Worm (Caenorhabditis elegans) whole organism, L1 larva: ENCODE data around the gene sym-2.

Experiments
- aha-1 ChIP-seq: fragments of 150-350 bp; optimal IDR thresholded peaks from 2 replicates; lab custom pipeline; 2014; ENCODE audit warnings: missing biosample characterization, missing genetic modification characterization
- aly-2 ChIP-seq: fragments of 150-350 bp; optimal IDR thresholded peaks from 2 replicates; lab custom pipeline; 2014; ENCODE audit warnings: missing biosample characterization, missing genetic modification characterization
- blmp-1 ChIP-seq: fragments of 150-350 bp; optimal IDR thresholded peaks from 2 replicates; lab custom pipeline; 2014; ENCODE audit warnings: missing biosample characterization, missing genetic modification characterization
- ceh-82 ChIP-seq, 3 experiments: fragments of 150-350 bp in 1 of 3; sonication (generic microtip) in 2 of 3; optimal IDR thresholded peaks; 2 replicates each; lab custom pipeline; 2014 to 2017; ENCODE audit warnings: missing biosample characterization in 3 of 3, missing genetic modification characterization in 3 of 3
- ceh-88 ChIP-seq: fragments of 200-800 bp; sonication (Bioruptor generic); IDR thresholded peaks from 2 replicates; pipeline ENCODE4 v1.3.6; 2022; ENCODE audit warnings: missing genetic modification characterization, missing compliant biosample characterization
- ces-1 ChIP-seq: fragments of 150-350 bp; optimal IDR thresholded peaks from 2 replicates; lab custom pipeline; 2014; ENCODE audit warnings: missing biosample characterization, missing genetic modification reagents, missing genetic modification characterization
- dsc-1 ChIP-seq: sonication (generic microtip); optimal IDR thresholded peaks from 2 replicates; lab custom pipeline; 2016; ENCODE audit warnings: mild to moderate bottlenecking, missing genetic modification characterization, missing compliant biosample characterization
- efl-1 ChIP-seq, 4 experiments: fragments of 150-350 bp; optimal IDR thresholded peaks in 3 of 4; peaks in 1 of 4; 1 replicate in 1 of 4; 2 replicates in 3 of 4; lab custom pipeline; 2014; ENCODE audit warnings: missing biosample characterization in 2 of 4, missing genetic modification characterization in 2 of 4, missing genetic modification reagents in 2 of 4
- elt-2 ChIP-seq: sonication (generic microtip); optimal IDR thresholded peaks from 2 replicates; lab custom pipeline; 2016; ENCODE audit warnings: missing genetic modification characterization, mild to moderate bottlenecking, inconsistent platforms, missing compliant biosample characterization, missing genetic modification reagents
- elt-3 ChIP-seq, 6 experiments: fragments of 150-350 bp in 1 of 6; sonication (generic microtip); optimal IDR thresholded peaks; 2 replicates each; lab custom pipeline; 2017 to 2018; ENCODE audit warnings: missing biosample characterization in 6 of 6, missing genetic modification characterization in 6 of 6, inconsistent platforms in 1 of 6
- ets-5 ChIP-seq: fragments of 200-800 bp; sonication (Bioruptor generic); IDR thresholded peaks from 2 replicates; pipeline ENCODE4 v1.3.6; 2022; ENCODE audit warnings: missing genetic modification characterization, missing compliant biosample characterization
- fkh-10 ChIP-seq: sonication (generic microtip); optimal IDR thresholded peaks from 2 replicates; lab custom pipeline; 2017; ENCODE audit warnings: missing biosample characterization, missing genetic modification reagents, missing genetic modification characterization
- fkh-4 ChIP-seq: sonication (generic microtip); optimal IDR thresholded peaks from 2 replicates; lab custom pipeline; 2016; ENCODE audit warnings: missing compliant biosample characterization, missing genetic modification characterization, borderline replicate concordance
- fos-1 ChIP-seq: fragments of 150-350 bp; optimal IDR thresholded peaks from 2 replicates; lab custom pipeline; 2014; ENCODE audit warnings: missing biosample characterization, missing genetic modification characterization
- hlh-4 ChIP-seq: sonication (generic microtip); optimal IDR thresholded peaks from 2 replicates; lab custom pipeline; 2016; ENCODE audit warnings: mild to moderate bottlenecking, missing genetic modification characterization, missing compliant biosample characterization
- irx-1 ChIP-seq: sonication (generic microtip); optimal IDR thresholded peaks from 2 replicates; lab custom pipeline; 2016; ENCODE audit warnings: missing genetic modification characterization, missing compliant biosample characterization
- jun-1 ChIP-seq: fragments of 150-350 bp; optimal IDR thresholded peaks from 2 replicates; lab custom pipeline; 2014; ENCODE audit warnings: missing biosample characterization, missing genetic modification reagents, missing genetic modification characterization
- lin-13 ChIP-seq: fragments of 150-350 bp; optimal IDR thresholded peaks from 2 replicates; lab custom pipeline; 2014; ENCODE audit warnings: missing biosample characterization, missing genetic modification reagents, missing genetic modification characterization
- lin-14 ChIP-seq: fragments of 200-800 bp; sonication (Bioruptor generic); optimal IDR thresholded peaks from 2 replicates; lab custom pipeline; 2018; ENCODE audit warnings: mild to moderate bottlenecking, missing genetic modification characterization, moderate library complexity, missing compliant biosample characterization
- lin-35 ChIP-seq, 2 experiments: fragments of 150-350 bp; optimal IDR thresholded peaks; 2 replicates each; lab custom pipeline; 2014; ENCODE audit warnings: missing biosample characterization in 2 of 2, missing genetic modification characterization in 2 of 2, missing genetic modification reagents in 2 of 2
- lin-39 ChIP-seq: fragments of 150-350 bp; optimal IDR thresholded peaks from 2 replicates; lab custom pipeline; 2014; ENCODE audit warnings: missing biosample characterization, missing genetic modification reagents, missing genetic modification characterization
- lir-3 ChIP-seq: sonication (generic microtip); optimal IDR thresholded peaks from 2 replicates; lab custom pipeline; 2016; ENCODE audit warnings: mild to moderate bottlenecking, missing genetic modification characterization, moderate library complexity, missing compliant biosample characterization; ENCODE audit not compliant: poor library complexity
- mef-2 ChIP-seq: fragments of 150-350 bp; optimal IDR thresholded peaks from 2 replicates; lab custom pipeline; 2014; ENCODE audit warnings: missing biosample characterization, missing genetic modification characterization
- mep-1 ChIP-seq: fragments of 150-350 bp; optimal IDR thresholded peaks from 2 replicates; lab custom pipeline; 2014; ENCODE audit warnings: missing biosample characterization, missing genetic modification characterization
- nhr-12 ChIP-seq: sonication (generic microtip); optimal IDR thresholded peaks from 2 replicates; lab custom pipeline; 2017; ENCODE audit warnings: missing biosample characterization, missing genetic modification characterization
- nhr-19 ChIP-seq: fragments of 200-800 bp; sonication (Bioruptor generic); conservative IDR thresholded peaks from 2 replicates; pipeline ENCODE4 v1.3.6; 2022; ENCODE audit warnings: missing genetic modification characterization, missing compliant biosample characterization
- nhr-20 ChIP-seq: sonication (generic microtip); optimal IDR thresholded peaks from 2 replicates; lab custom pipeline; 2016; ENCODE audit warnings: mild to moderate bottlenecking, missing genetic modification characterization, missing compliant biosample characterization
- nhr-28 ChIP-seq: fragments of 150-350 bp; optimal IDR thresholded peaks from 2 replicates; lab custom pipeline; 2014; ENCODE audit warnings: missing biosample characterization, missing genetic modification characterization
- nhr-71 ChIP-seq: sonication (generic microtip); optimal IDR thresholded peaks from 2 replicates; lab custom pipeline; 2016; ENCODE audit warnings: mild to moderate bottlenecking, missing genetic modification characterization, moderate library complexity, missing compliant biosample characterization
- nhr-84 ChIP-seq: sonication (generic microtip); optimal IDR thresholded peaks from 2 replicates; lab custom pipeline; 2017; ENCODE audit warnings: missing biosample characterization, missing genetic modification characterization
- nhr-85 ChIP-seq: sonication (generic microtip); peaks from one replicate; lab custom pipeline; 2016; ENCODE audit warnings: missing genetic modification characterization, inconsistent platforms, missing compliant biosample characterization
- pqm-1 ChIP-seq: sonication (generic microtip); optimal IDR thresholded peaks from 3 replicates; lab custom pipeline; 2017; ENCODE audit warnings: missing biosample characterization, missing genetic modification characterization
- skn-1 ChIP-seq: fragments of 150-350 bp; optimal IDR thresholded peaks from 2 replicates; lab custom pipeline; 2014; ENCODE audit warnings: missing biosample characterization, missing genetic modification characterization
- sptf-1 ChIP-seq: fragments of 150-350 bp; optimal IDR thresholded peaks from 2 replicates; lab custom pipeline; 2014; ENCODE audit warnings: missing biosample characterization, missing genetic modification characterization
- sup-37 ChIP-seq: fragments of 200-800 bp; sonication (Bioruptor generic); optimal IDR thresholded peaks from 2 replicates; lab custom pipeline; 2018; ENCODE audit warnings: mild to moderate bottlenecking, missing genetic modification characterization, missing compliant biosample characterization
- swsn-7 ChIP-seq: sonication (generic microtip); optimal IDR thresholded peaks from 2 replicates; lab custom pipeline; 2016; ENCODE audit warnings: missing genetic modification characterization, missing compliant biosample characterization
- tbx-2 ChIP-seq: sonication (generic microtip); optimal IDR thresholded peaks from 2 replicates; lab custom pipeline; 2016; ENCODE audit warnings: missing genetic modification characterization, missing compliant biosample characterization
- tlp-1 ChIP-seq: fragments of 150-350 bp; optimal IDR thresholded peaks from 2 replicates; lab custom pipeline; 2014; ENCODE audit warnings: missing biosample characterization, missing genetic modification characterization
- unc-30 ChIP-seq: sonication (generic microtip); optimal IDR thresholded peaks from 2 replicates; lab custom pipeline; 2017; ENCODE audit warnings: missing biosample characterization, missing genetic modification characterization
- vab-15 ChIP-seq: sonication (generic microtip); optimal IDR thresholded peaks from 2 replicates; lab custom pipeline; 2017; ENCODE audit warnings: missing genotype, mild to moderate bottlenecking, missing genetic modification characterization, missing compliant biosample characterization
- ztf-11 ChIP-seq, 2 experiments: sonication (generic microtip); optimal IDR thresholded peaks; 2 replicates each; lab custom pipeline; 2016 to 2017; ENCODE audit warnings: missing genetic modification characterization in 2 of 2, missing biosample characterization in 1 of 2, missing compliant biosample characterization in 1 of 2

sym-2 gene

ce11 chrII:9232493-9232892 lies 44.2 kb upstream of the sym-2 start:
- TF ChIP-seq nhr-28 (tag; lab: Kevin White, UChicago), result no peak
- TF ChIP-seq aha-1, result no peak
- peak; percentile 99 for TF ChIP-seq blmp-1 (tag; lab: Kevin White, UChicago)
- TF ChIP-seq tbx-2 (tag; lab: Kevin White, UChicago), result no peak
- TF ChIP-seq vab-15 (tag; lab: Kevin White, UChicago), result no peak

DNA sequence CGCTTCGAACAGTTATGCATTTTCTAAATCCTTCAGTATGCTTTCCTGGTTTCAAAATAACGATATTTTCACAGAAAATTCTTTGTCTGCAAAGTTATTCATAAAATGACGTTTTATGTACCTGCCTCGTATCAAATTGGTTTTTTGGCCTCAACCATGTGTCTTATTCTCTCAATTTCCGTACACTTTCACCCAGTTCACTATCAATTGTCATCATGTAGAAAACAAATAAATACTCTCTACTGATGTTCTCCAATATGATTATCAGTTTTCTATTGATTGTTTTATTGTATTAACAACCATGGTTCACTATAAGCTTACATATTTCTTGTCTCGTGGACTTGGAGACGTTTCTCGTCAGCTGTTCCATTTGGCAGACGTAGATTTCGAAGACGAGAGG lies 43.0 kb upstream of the sym-2 start, which contains the start of gene gst-13:
TSS of gene gst-13 (plus strand) at position 218 of the 400 bp plus-strand sequence.
- TF ChIP-seq tbx-2 (tag; lab: Kevin White, UChicago), result no peak
- TF ChIP-seq unc-30 (tag; lab: Kevin White, UChicago), result no peak
- no peak for TF ChIP-seq lin-39 (tag; lab: Kevin White, UChicago)
- peak; percentile 67 for TF ChIP-seq skn-1 (tag; lab: Kevin White, UChicago)
- TF ChIP-seq dsc-1 (tag; lab: Kevin White, UChicago), result no peak
- TF ChIP-seq elt-3 (tag; optimal IDR thresholded peaks at IDR 0.05; lab: Kevin White, UChicago), result peak in 2 of 6 experiments; percentile 8 to 46
- TF ChIP-seq fos-1 (tag; lab: Kevin White, UChicago), result no peak
- peak; percentile 64 for TF ChIP-seq lin-14 (GFP tag; lab: Kevin White, UChicago)
- TF ChIP-seq nhr-84 (tag; lab: Kevin White, UChicago), result no peak
- no peak for TF ChIP-seq aly-2 (tag; lab: Kevin White, UChicago)
- TF ChIP-seq sup-37, result no peak
- no peak for TF ChIP-seq lir-3 (tag; lab: Kevin White, UChicago)
- no peak for TF ChIP-seq efl-1 (optimal IDR thresholded peaks at IDR 0.05; lab: Kevin White, UChicago)
- TF ChIP-seq efl-1 (GFP tag; optimal IDR thresholded peaks at IDR 0.05 in 1 of 2; lab: Kevin White, UChicago), result no peak
- TF ChIP-seq tlp-1, result no peak
- TF ChIP-seq irx-1 (tag; lab: Kevin White, UChicago), result no peak
- TF ChIP-seq fkh-4 (tag; lab: Kevin White, UChicago), result no peak
- no peak for TF ChIP-seq mep-1 (tag; lab: Kevin White, UChicago)
- TF ChIP-seq nhr-85 (tag; lab: Kevin White, UChicago), result no peak
- TF ChIP-seq fkh-10, result no peak
- peak in 1 of 2 experiments; percentile 34 for TF ChIP-seq lin-35 (GFP tag; optimal IDR thresholded peaks at IDR 0.05; lab: Kevin White, UChicago)
- TF ChIP-seq sptf-1 (tag; lab: Kevin White, UChicago), result no peak
- no peak for TF ChIP-seq jun-1 (tag; lab: Kevin White, UChicago)
- peak; percentile 64 for TF ChIP-seq blmp-1 (tag; lab: Kevin White, UChicago)
- no peak for TF ChIP-seq pqm-1 (tag; lab: Kevin White, UChicago)
- TF ChIP-seq ceh-88, result no peak
- no peak for TF ChIP-seq lin-13 (GFP tag; lab: Kevin White, UChicago)
- TF ChIP-seq nhr-28 (tag; lab: Kevin White, UChicago), result no peak
- no peak for TF ChIP-seq hlh-4 (tag; lab: Kevin White, UChicago)
- no peak for TF ChIP-seq ces-1 (GFP tag; lab: Kevin White, UChicago)
- TF ChIP-seq swsn-7, result no peak
- TF ChIP-seq ceh-82 (tag; optimal IDR thresholded peaks at IDR 0.05; lab: Kevin White, UChicago), result no peak
- no peak for TF ChIP-seq ztf-11 (tag; optimal IDR thresholded peaks at IDR 0.05; lab: Kevin White, UChicago)
- TF ChIP-seq ets-5 (GFP tag; lab: Robert Waterston, UW), result no peak
- peak; percentile 39 for TF ChIP-seq nhr-20 (tag; lab: Kevin White, UChicago)
- TF ChIP-seq mef-2 (tag; lab: Kevin White, UChicago), result no peak
- TF ChIP-seq nhr-19 (GFP tag; lab: Robert Waterston, UW), result no peak
- TF ChIP-seq elt-2, result peak; percentile 61
- no peak for TF ChIP-seq nhr-12 (tag; lab: Kevin White, UChicago)
- peak; percentile 6 for TF ChIP-seq nhr-71 (tag; lab: Kevin White, UChicago)
- TF ChIP-seq, all 84 proteins: peak for 8
